Fruit fly (Drosophila melanogaster) whole organism, embryonic: ENCODE results near the gene alphaCOP.

ENCODE experiments used
- Adf1 ChIP-seq: fragments of 200-800 bp; sonication (Bioruptor generic); IDR thresholded peaks from 2 replicates; pipeline ENCODE4 v1.3.6; 2022; ENCODE audit warnings: missing biosample characterization, missing genetic modification characterization
- CG18619 ChIP-seq: fragments of 200-800 bp; sonication (Bioruptor generic); optimal IDR thresholded peaks from 3 replicates; lab custom pipeline; 2017; ENCODE audit warnings: missing biosample characterization, mild to moderate bottlenecking, missing genetic modification characterization
- CTCF ChIP-seq: fragments of 200-800 bp; sonication (Bioruptor generic); optimal IDR thresholded peaks from 2 replicates; lab custom pipeline; 2017; ENCODE audit warnings: missing biosample characterization, mild to moderate bottlenecking, missing genetic modification characterization, moderate library complexity
- D19A ChIP-seq: fragments of 200-800 bp; optimal IDR thresholded peaks from 3 replicates; lab custom pipeline; 2019; ENCODE audit warnings: missing biosample characterization, mild to moderate bottlenecking, missing genetic modification characterization, moderate library complexity
- Gsc ChIP-seq: fragments of 200-800 bp; sonication (Bioruptor generic); IDR thresholded peaks from 2 replicates; pipeline ENCODE4 v1.3.6; 2022; ENCODE audit warnings: missing biosample characterization, missing genetic modification characterization
- HmgZ ChIP-seq: fragments of 200-800 bp; sonication (Bioruptor generic); optimal IDR thresholded peaks from 2 replicates; lab custom pipeline; 2018; ENCODE audit warnings: missing biosample characterization, mild to moderate bottlenecking, missing genetic modification characterization
- Lpt ChIP-seq: fragments of >200 bp; optimal IDR thresholded peaks from 2 replicates; lab custom pipeline; 2018; ENCODE audit warnings: missing biosample characterization, missing genetic modification characterization

- TF ChIP-seq HmgZ (tag; lab: Kevin White, UChicago) (no peak), CTCF (GFP tag; lab: Kevin White, UChicago) (no peak), Lpt (GFP tag; lab: Kevin White, UChicago) (no peak), D19A (tag; lab: Kevin White, UChicago) (no peak), CG18619 (GFP tag; lab: Kevin White, UChicago) (no peak), Gsc (GFP tag; lab: Robert Waterston, UW) (no peak), Adf1 (GFP tag; lab: Robert Waterston, UW) (no peak; the same call in 1 of the 2 replicates)
Observed at dm6 chr3L:1628176-1628866, 16.7 kb downstream of the alphaCOP start, which contains the start of gene CG13928.
